Worm (Caenorhabditis elegans) whole organism, L1 larva: ENCODE results near the gene ceh-76.

ENCODE experiments used
- aly-2 ChIP-seq: fragments of 150-350 bp; optimal IDR thresholded peaks from 2 replicates; lab custom pipeline; 2014; ENCODE audit warnings: missing biosample characterization, missing genetic modification characterization
- blmp-1 ChIP-seq: fragments of 150-350 bp; optimal IDR thresholded peaks from 2 replicates; lab custom pipeline; 2014; ENCODE audit warnings: missing biosample characterization, missing genetic modification characterization
- ceh-63 ChIP-seq: fragments of 200-800 bp; sonication (Bioruptor generic); optimal IDR thresholded peaks from 2 replicates; lab custom pipeline; 2018; ENCODE audit warnings: mild to moderate bottlenecking, missing genetic modification characterization, missing compliant biosample characterization
- ceh-90 ChIP-seq: sonication (generic microtip); optimal IDR thresholded peaks from 2 replicates; lab custom pipeline; 2016; ENCODE audit warnings: missing genetic modification characterization, missing compliant biosample characterization
- ces-1 ChIP-seq: fragments of 150-350 bp; optimal IDR thresholded peaks from 2 replicates; lab custom pipeline; 2014; ENCODE audit warnings: missing biosample characterization, missing genetic modification reagents, missing genetic modification characterization
- dsc-1 ChIP-seq: sonication (generic microtip); optimal IDR thresholded peaks from 2 replicates; lab custom pipeline; 2016; ENCODE audit warnings: mild to moderate bottlenecking, missing genetic modification characterization, missing compliant biosample characterization
- efl-1 ChIP-seq, 4 experiments: fragments of 150-350 bp; optimal IDR thresholded peaks in 3 of 4; peaks in 1 of 4; 1 replicate in 1 of 4; 2 replicates in 3 of 4; lab custom pipeline; 2014; ENCODE audit warnings: missing biosample characterization in 2 of 4, missing genetic modification characterization in 2 of 4, missing genetic modification reagents in 2 of 4
- egl-13 ChIP-seq: sonication (generic microtip); optimal IDR thresholded peaks from 2 replicates; lab custom pipeline; 2016; ENCODE audit warnings: missing genotype, missing genetic modification reagents, missing genetic modification characterization, missing compliant biosample characterization
- egl-27 ChIP-seq, 2 experiments: fragments of 150-350 bp in 1 of 2; sonication (generic microtip); optimal IDR thresholded peaks; 3 replicates each; lab custom pipeline; 2017 to 2018; ENCODE audit warnings: missing biosample characterization in 2 of 2, missing genetic modification characterization in 2 of 2, missing genetic modification reagents in 2 of 2
- elt-2 ChIP-seq: sonication (generic microtip); optimal IDR thresholded peaks from 2 replicates; lab custom pipeline; 2016; ENCODE audit warnings: missing genetic modification characterization, mild to moderate bottlenecking, inconsistent platforms, missing compliant biosample characterization, missing genetic modification reagents
- elt-3 ChIP-seq, 6 experiments: fragments of 150-350 bp in 1 of 6; sonication (generic microtip); optimal IDR thresholded peaks; 2 replicates each; lab custom pipeline; 2017 to 2018; ENCODE audit warnings: missing biosample characterization in 6 of 6, missing genetic modification characterization in 6 of 6, inconsistent platforms in 1 of 6
- fkh-4 ChIP-seq: sonication (generic microtip); optimal IDR thresholded peaks from 2 replicates; lab custom pipeline; 2016; ENCODE audit warnings: missing compliant biosample characterization, missing genetic modification characterization, borderline replicate concordance
- fos-1 ChIP-seq: fragments of 150-350 bp; optimal IDR thresholded peaks from 2 replicates; lab custom pipeline; 2014; ENCODE audit warnings: missing biosample characterization, missing genetic modification characterization
- grh-1 ChIP-seq: fragments of 200-800 bp; sonication (Bioruptor generic); IDR thresholded peaks from 2 replicates; pipeline ENCODE4 v1.3.6; 2022; ENCODE audit warnings: missing genetic modification reagents, missing genetic modification characterization, missing compliant biosample characterization
- irx-1 ChIP-seq: sonication (generic microtip); optimal IDR thresholded peaks from 2 replicates; lab custom pipeline; 2016; ENCODE audit warnings: missing genetic modification characterization, missing compliant biosample characterization
- isw-1 ChIP-seq: fragments of 200-800 bp; sonication (Bioruptor generic); IDR thresholded peaks from 2 replicates; pipeline ENCODE4 v1.3.6; 2022; ENCODE audit warnings: missing genetic modification characterization, missing compliant biosample characterization
- jun-1 ChIP-seq: fragments of 150-350 bp; optimal IDR thresholded peaks from 2 replicates; lab custom pipeline; 2014; ENCODE audit warnings: missing biosample characterization, missing genetic modification reagents, missing genetic modification characterization
- lin-14 ChIP-seq: fragments of 200-800 bp; sonication (Bioruptor generic); optimal IDR thresholded peaks from 2 replicates; lab custom pipeline; 2018; ENCODE audit warnings: mild to moderate bottlenecking, missing genetic modification characterization, moderate library complexity, missing compliant biosample characterization
- lin-35 ChIP-seq, 2 experiments: fragments of 150-350 bp; optimal IDR thresholded peaks; 2 replicates each; lab custom pipeline; 2014; ENCODE audit warnings: missing biosample characterization in 2 of 2, missing genetic modification characterization in 2 of 2, missing genetic modification reagents in 2 of 2
- lsy-2 ChIP-seq, 2 experiments: fragments of 150-350 bp; optimal IDR thresholded peaks; 2 replicates each; lab custom pipeline; 2014; ENCODE audit warnings: missing biosample characterization in 2 of 2, missing genetic modification characterization in 2 of 2
- mef-2 ChIP-seq: fragments of 150-350 bp; optimal IDR thresholded peaks from 2 replicates; lab custom pipeline; 2014; ENCODE audit warnings: missing biosample characterization, missing genetic modification characterization
- mep-1 ChIP-seq: fragments of 150-350 bp; optimal IDR thresholded peaks from 2 replicates; lab custom pipeline; 2014; ENCODE audit warnings: missing biosample characterization, missing genetic modification characterization
- nhr-19 ChIP-seq: fragments of 200-800 bp; sonication (Bioruptor generic); conservative IDR thresholded peaks from 2 replicates; pipeline ENCODE4 v1.3.6; 2022; ENCODE audit warnings: missing genetic modification characterization, missing compliant biosample characterization
- nhr-20 ChIP-seq: sonication (generic microtip); optimal IDR thresholded peaks from 2 replicates; lab custom pipeline; 2016; ENCODE audit warnings: mild to moderate bottlenecking, missing genetic modification characterization, missing compliant biosample characterization
- nhr-28 ChIP-seq: fragments of 150-350 bp; optimal IDR thresholded peaks from 2 replicates; lab custom pipeline; 2014; ENCODE audit warnings: missing biosample characterization, missing genetic modification characterization
- nhr-47 ChIP-seq: sonication (generic microtip); optimal IDR thresholded peaks from 2 replicates; lab custom pipeline; 2016; ENCODE audit warnings: mild to moderate bottlenecking, missing genetic modification characterization, moderate library complexity, missing compliant biosample characterization
- nhr-71 ChIP-seq: sonication (generic microtip); optimal IDR thresholded peaks from 2 replicates; lab custom pipeline; 2016; ENCODE audit warnings: mild to moderate bottlenecking, missing genetic modification characterization, moderate library complexity, missing compliant biosample characterization
- nhr-85 ChIP-seq: sonication (generic microtip); peaks from one replicate; lab custom pipeline; 2016; ENCODE audit warnings: missing genetic modification characterization, inconsistent platforms, missing compliant biosample characterization
- nhr-90 ChIP-seq: sonication (generic microtip); optimal IDR thresholded peaks from 2 replicates; lab custom pipeline; 2016; ENCODE audit warnings: mild to moderate bottlenecking, missing genetic modification characterization, missing compliant biosample characterization; ENCODE audit not compliant: poor library complexity
- pag-3 ChIP-seq: sonication (generic microtip); optimal IDR thresholded peaks from 2 replicates; lab custom pipeline; 2017; ENCODE audit warnings: missing genetic modification characterization, mild to moderate bottlenecking, missing compliant biosample characterization, antibody characterized with exemption, borderline replicate concordance; ENCODE audit not compliant: insufficient read depth
- pax-3 ChIP-seq: fragments of 200-800 bp; sonication (Bioruptor generic); optimal IDR thresholded peaks from 2 replicates; lab custom pipeline; 2018; ENCODE audit warnings: mild to moderate bottlenecking, missing genetic modification characterization, moderate library complexity, missing compliant biosample characterization
- rnt-1 ChIP-seq: sonication (generic microtip); optimal IDR thresholded peaks from 2 replicates; lab custom pipeline; 2016; ENCODE audit warnings: mild to moderate bottlenecking, missing genetic modification characterization, moderate library complexity, missing compliant biosample characterization
- snu-23 ChIP-seq: sonication (generic microtip); optimal IDR thresholded peaks from 2 replicates; lab custom pipeline; 2016; ENCODE audit warnings: missing genetic modification characterization, missing compliant biosample characterization
- swsn-7 ChIP-seq: sonication (generic microtip); optimal IDR thresholded peaks from 2 replicates; lab custom pipeline; 2016; ENCODE audit warnings: missing genetic modification characterization, missing compliant biosample characterization
- ztf-4 ChIP-seq: fragments of 150-350 bp; optimal IDR thresholded peaks from 2 replicates; lab custom pipeline; 2014; ENCODE audit warnings: missing biosample characterization, missing genetic modification characterization

The ceh-76 gene

ce11 chrV:8040247-8041084 is 46.0 kb upstream of the ceh-76 start (continued):
- no peak for TF ChIP-seq elt-2 (tag; lab: Kevin White, UChicago)
- TF ChIP-seq aly-2: no peak
- no peak for TF ChIP-seq pag-3 (tag; lab: Kevin White, UChicago)
- no peak for TF ChIP-seq ces-1 (GFP tag; lab: Kevin White, UChicago)
- TF ChIP-seq jun-1: no peak
- no peak for TF ChIP-seq egl-13 (tag; lab: Kevin White, UChicago)

ce11 chrV:8039606-8040005 is 45.1 kb upstream of the ceh-76 start:
- TF ChIP-seq fkh-4 (tag; lab: Kevin White, UChicago) (no peak), efl-1 (optimal IDR thresholded peaks at IDR 0.05; lab: Kevin White, UChicago) (no peak), efl-1 (GFP tag; optimal IDR thresholded peaks at IDR 0.05 in 1 of 2; lab: Kevin White, UChicago) (peak in 1 of 2 experiments; percentile 68), lin-14 (GFP tag; lab: Kevin White, UChicago) (peak; percentile 8), nhr-85 (tag; lab: Kevin White, UChicago) (peak; percentile 6)

- TF ChIP-seq grh-1 (GFP tag; lab: Robert Waterston, UW): peak; percentile 46
- TF ChIP-seq ceh-90 (tag; lab: Kevin White, UChicago): no peak
- peak; percentile 66 for TF ChIP-seq nhr-90
- TF ChIP-seq nhr-85 (tag; lab: Kevin White, UChicago): peak; percentile 77
- peak; percentile 48 for TF ChIP-seq nhr-20 (tag; lab: Kevin White, UChicago)
- no peak for TF ChIP-seq egl-27 (tag; optimal IDR thresholded peaks at IDR 0.05; lab: Kevin White, UChicago)
- TF ChIP-seq irx-1 (tag; lab: Kevin White, UChicago): no peak
- TF ChIP-seq nhr-47 (tag; lab: Kevin White, UChicago): peak; percentile 28
- TF ChIP-seq elt-3 (tag; optimal IDR thresholded peaks at IDR 0.05; lab: Kevin White, UChicago): peak in 2 of 6 experiments; percentile 42 to 73
- TF ChIP-seq nhr-71: peak; percentile 57
- TF ChIP-seq lsy-2 (tag; optimal IDR thresholded peaks at IDR 0.05; lab: Kevin White, UChicago): peak; percentile 30 to 32
- TF ChIP-seq nhr-19: peak; percentile 13
- peak in 1 of 2 experiments; percentile 26 for TF ChIP-seq lin-35 (GFP tag; optimal IDR thresholded peaks at IDR 0.05; lab: Kevin White, UChicago)
- TF ChIP-seq mep-1 (tag; lab: Kevin White, UChicago): peak; percentile 40
- peak; percentile 13 for TF ChIP-seq swsn-7 (tag; lab: Kevin White, UChicago)
- TF ChIP-seq snu-23: peak; percentile 46
- TF ChIP-seq elt-2 (tag; lab: Kevin White, UChicago): no peak
- TF ChIP-seq blmp-1 (tag; lab: Kevin White, UChicago): peak; percentile 27
- TF ChIP-seq aly-2: no peak
- TF ChIP-seq ztf-4 (tag; lab: Kevin White, UChicago): peak; percentile 72
Observed at ce11 chrV:8039085-8039525, 44.6 kb upstream of the ceh-76 start.

- no peak for TF ChIP-seq nhr-28
- no peak for TF ChIP-seq ceh-63 (GFP tag; lab: Kevin White, UChicago)
- no peak for TF ChIP-seq rnt-1
- no peak for TF ChIP-seq fos-1 (tag; lab: Kevin White, UChicago)
- no peak for TF ChIP-seq nhr-19
- TF ChIP-seq dsc-1 (tag; lab: Kevin White, UChicago): no peak
- TF ChIP-seq isw-1 (GFP tag; lab: Robert Waterston, UW): no peak
- no peak for TF ChIP-seq pax-3 (tag; lab: Kevin White, UChicago)
- no peak for TF ChIP-seq nhr-90
- no peak for TF ChIP-seq mef-2
- no peak for TF ChIP-seq fkh-4 (tag; lab: Kevin White, UChicago)
- TF ChIP-seq jun-1: no peak
Observed at ce11 chrV:8035947-8036346, 41.5 kb upstream of the ceh-76 start, which contains the start of gene ZC513.14. TSS of gene ZC513.14 (minus strand) at chrV:8036047.
